Fruit fly (Drosophila melanogaster) whole organism, embryonic: ENCODE data around the gene Ugt303B1.
A peak's percentile ranks its signal among the peaks of the same experiment; 100 is the strongest.

ENCODE experiments used
- CG10543 ChIP-seq: fragments of 200-800 bp; sonication (Bioruptor generic); optimal IDR thresholded peaks from 3 replicates; lab custom pipeline; 2017; ENCODE audit warnings: missing biosample characterization, mild to moderate bottlenecking, missing genetic modification characterization, moderate library complexity
- CG12769 ChIP-seq: fragments of 200-800 bp; sonication (Bioruptor generic); optimal IDR thresholded peaks from 2 replicates; lab custom pipeline; 2019; ENCODE audit warnings: missing biosample characterization, mild to moderate bottlenecking, missing genetic modification characterization, moderate library complexity
- CG12942 ChIP-seq: fragments of 200-800 bp; sonication (Bioruptor generic); optimal IDR thresholded peaks from 3 replicates; lab custom pipeline; 2016; ENCODE audit warnings: missing biosample characterization, missing genetic modification characterization
- CG1647 ChIP-seq: fragments of 200-800 bp; sonication (Bioruptor generic); optimal IDR thresholded peaks from 3 replicates; lab custom pipeline; 2016; ENCODE audit warnings: missing biosample characterization, missing genetic modification characterization
- CG17359 ChIP-seq: fragments of 200-800 bp; sonication (Bioruptor generic); optimal IDR thresholded peaks from 3 replicates; lab custom pipeline; 2018; ENCODE audit warnings: missing biosample characterization, mild to moderate bottlenecking, missing genetic modification characterization, moderate library complexity
- CG32532 ChIP-seq: fragments of 200-800 bp; sonication (Bioruptor generic); IDR thresholded peaks from 2 replicates; pipeline ENCODE4 v1.3.6; 2022; ENCODE audit warnings: missing biosample characterization, missing genetic modification characterization
- CG33557 ChIP-seq: fragments of 200-800 bp; sonication (Bioruptor generic); optimal IDR thresholded peaks from 2 replicates; lab custom pipeline; 2019; ENCODE audit warnings: missing biosample characterization, mild to moderate bottlenecking, missing genetic modification characterization, moderate library complexity
- CG3995 ChIP-seq: fragments of 200-800 bp; sonication (Bioruptor generic); optimal IDR thresholded peaks from 3 replicates; lab custom pipeline; 2016; ENCODE audit warnings: missing biosample characterization, missing genetic modification characterization
- CG4707 ChIP-seq: fragments of 200-800 bp; sonication (Bioruptor generic); optimal IDR thresholded peaks from 2 replicates; lab custom pipeline; 2018; ENCODE audit warnings: missing biosample characterization, mild to moderate bottlenecking, missing genetic modification characterization, moderate library complexity
- CG6689 ChIP-seq: fragments of 200-800 bp; sonication (Bioruptor generic); IDR thresholded peaks from 2 replicates; pipeline ENCODE4 v1.3.6; 2022; ENCODE audit warnings: missing biosample characterization, missing genetic modification characterization
- CG6765 ChIP-seq: fragments of 200-800 bp; sonication (Bioruptor generic); optimal IDR thresholded peaks from 3 replicates; lab custom pipeline; 2017; ENCODE audit warnings: missing biosample characterization, mild to moderate bottlenecking, missing genetic modification characterization
- CG8281 ChIP-seq: fragments of 200-800 bp; sonication (Bioruptor generic); optimal IDR thresholded peaks from 2 replicates; lab custom pipeline; 2018; ENCODE audit warnings: missing biosample characterization, mild to moderate bottlenecking, missing genetic modification characterization, moderate library complexity
- CG9876 ChIP-seq: fragments of 200-800 bp; sonication (Bioruptor generic); optimal IDR thresholded peaks from 2 replicates; lab custom pipeline; 2016; ENCODE audit warnings: missing biosample characterization, missing genetic modification characterization
- D19A ChIP-seq: fragments of 200-800 bp; optimal IDR thresholded peaks from 3 replicates; lab custom pipeline; 2019; ENCODE audit warnings: missing biosample characterization, mild to moderate bottlenecking, missing genetic modification characterization, moderate library complexity
- Dfd ChIP-seq, 2 experiments: fragments of >200 bp; optimal IDR thresholded peaks; 2 replicates each; lab custom pipeline; 2017; ENCODE audit warnings: missing biosample characterization in 2 of 2, missing genetic modification characterization in 2 of 2
- Dip3 ChIP-seq: fragments of 200-800 bp; sonication (Bioruptor generic); optimal IDR thresholded peaks from 3 replicates; lab custom pipeline; 2016; ENCODE audit warnings: missing biosample characterization, missing genetic modification characterization
- Dll ChIP-seq: fragments of 200-800 bp; sonication (Bioruptor generic); IDR thresholded peaks from 4 replicates; pipeline ENCODE4 v1.3.6; 2022; ENCODE audit warnings: missing biosample characterization, missing genetic modification characterization; ENCODE audit not compliant: partially characterized antibody
- Gug ChIP-seq: fragments of 200-800 bp; sonication (Bioruptor generic); IDR thresholded peaks from 4 replicates; pipeline ENCODE4 v1.3.6; 2022; ENCODE audit warnings: missing biosample characterization, missing genetic modification characterization
- HLHmδ ChIP-seq: fragments of 200-800 bp; sonication (Bioruptor generic); optimal IDR thresholded peaks from 2 replicates; lab custom pipeline; 2018; ENCODE audit warnings: missing biosample characterization, mild to moderate bottlenecking, missing genetic modification characterization, moderate library complexity
- Hand ChIP-seq: fragments of 200-800 bp; sonication (Bioruptor generic); optimal IDR thresholded peaks from 2 replicates; lab custom pipeline; 2017; ENCODE audit warnings: mild to moderate bottlenecking, missing biosample characterization, missing genetic modification reagents, missing genetic modification characterization
- Hr39 ChIP-seq: fragments of >200 bp; optimal IDR thresholded peaks from 2 replicates; lab custom pipeline; 2017
- MTF-1 ChIP-seq: fragments of 200-800 bp; sonication (Bioruptor generic); optimal IDR thresholded peaks from 2 replicates; lab custom pipeline; 2018; ENCODE audit warnings: missing biosample characterization, mild to moderate bottlenecking, missing genetic modification characterization, borderline replicate concordance
- NfI ChIP-seq: fragments of 200-800 bp; sonication (Bioruptor generic); optimal IDR thresholded peaks from 3 replicates; lab custom pipeline; 2018; ENCODE audit warnings: missing biosample characterization, mild to moderate bottlenecking, missing genetic modification characterization, moderate library complexity
- Oaz ChIP-seq: fragments of 200-800 bp; sonication (Bioruptor generic); IDR thresholded peaks from 2 replicates; pipeline ENCODE4 v1.3.6; 2022; ENCODE audit warnings: missing biosample characterization, missing genetic modification characterization
- Ravus ChIP-seq: fragments of 200-800 bp; sonication (Bioruptor generic); IDR thresholded peaks from 2 replicates; pipeline ENCODE4 v1.3.6; 2022; ENCODE audit warnings: missing biosample characterization, missing genetic modification characterization
- ab ChIP-seq: fragments of 200-800 bp; sonication (Bioruptor generic); optimal IDR thresholded peaks from 2 replicates; lab custom pipeline; 2016; ENCODE audit warnings: missing biosample characterization, missing genetic modification characterization
- ap ChIP-seq: fragments of 200-800 bp; sonication (Bioruptor generic); IDR thresholded peaks from 2 replicates; pipeline ENCODE4 v1.3.6; 2022; ENCODE audit warnings: missing biosample characterization, missing genetic modification characterization
- az2 ChIP-seq: fragments of 200-800 bp; sonication (Bioruptor generic); optimal IDR thresholded peaks from 3 replicates; lab custom pipeline; 2016; ENCODE audit warnings: missing biosample characterization, missing genetic modification characterization
- br ChIP-seq: fragments of >200 bp; optimal IDR thresholded peaks from 2 replicates; lab custom pipeline; 2017
- btn ChIP-seq: fragments of 200-800 bp; sonication (Bioruptor generic); optimal IDR thresholded peaks from 2 replicates; lab custom pipeline; 2016; ENCODE audit warnings: missing biosample characterization, missing genetic modification characterization
- cg ChIP-seq: fragments of 200-800 bp; sonication (Bioruptor generic); optimal IDR thresholded peaks from 3 replicates; lab custom pipeline; 2019; ENCODE audit warnings: missing biosample characterization, mild to moderate bottlenecking, missing genetic modification characterization, moderate library complexity
- chm ChIP-seq: fragments of 200-800 bp; sonication (Bioruptor generic); IDR thresholded peaks from 2 replicates; pipeline ENCODE4 v1.3.6; 2022; ENCODE audit warnings: missing biosample characterization, missing genetic modification characterization
- gcm ChIP-seq: fragments of 200-800 bp; sonication (Bioruptor generic); optimal IDR thresholded peaks from 2 replicates; lab custom pipeline; 2019; ENCODE audit warnings: missing biosample characterization, mild to moderate bottlenecking, missing genetic modification characterization, moderate library complexity
- hb ChIP-seq: fragments of 200-800 bp; sonication (Bioruptor generic); IDR thresholded peaks from 3 replicates; pipeline ENCODE4 v1.3.6; 2022; ENCODE audit warnings: missing biosample characterization, missing genetic modification characterization; ENCODE audit not compliant: partially characterized antibody
- jing ChIP-seq: fragments of 200-800 bp; sonication (Bioruptor generic); optimal IDR thresholded peaks from 2 replicates; lab custom pipeline; 2018; ENCODE audit warnings: missing biosample characterization, mild to moderate bottlenecking, missing genetic modification characterization
- maf-S ChIP-seq: fragments of 200-800 bp; sonication (Bioruptor generic); optimal IDR thresholded peaks from 2 replicates; lab custom pipeline; 2016; ENCODE audit warnings: missing biosample characterization, missing genetic modification characterization
- nerfin-2 ChIP-seq: fragments of 200-800 bp; sonication (Bioruptor generic); IDR thresholded peaks from 2 replicates; pipeline ENCODE4 v1.3.6; 2022; ENCODE audit warnings: missing biosample characterization, missing genetic modification characterization; ENCODE audit not compliant: partially characterized antibody
- peb ChIP-seq: fragments of 200-800 bp; sonication (Bioruptor generic); IDR thresholded peaks from 2 replicates; pipeline ENCODE4 v1.3.6; 2022; ENCODE audit warnings: missing biosample characterization, missing genetic modification characterization
- prd ChIP-seq, 3 experiments: fragments of >200 bp in 2 of 3; fragments of 200-800 bp in 1 of 3; sonication (Bioruptor generic) in 1 of 3; optimal IDR thresholded peaks in 2 of 3; IDR thresholded peaks in 1 of 3; 2 replicates in 2 of 3; 3 replicates in 1 of 3; pipeline versions ENCODE4 v1.3.6 to Lab custom; 2017 to 2022; ENCODE audit warnings: missing biosample characterization in 1 of 3, missing genetic modification characterization in 1 of 3
- pros ChIP-seq: fragments of 200-800 bp; sonication (Bioruptor generic); optimal IDR thresholded peaks from 3 replicates; lab custom pipeline; 2019; ENCODE audit warnings: missing biosample characterization, mild to moderate bottlenecking, missing genetic modification characterization, moderate library complexity
- row ChIP-seq: fragments of 200-800 bp; sonication (Bioruptor generic); IDR thresholded peaks from 3 replicates; pipeline ENCODE4 v1.3.6; 2022; ENCODE audit warnings: missing biosample characterization, missing genetic modification characterization
- sc ChIP-seq, 3 experiments: fragments of >200 bp in 2 of 3; fragments of 200-800 bp in 1 of 3; sonication (Bioruptor generic) in 1 of 3; optimal IDR thresholded peaks; 2 replicates in 2 of 3; 3 replicates in 1 of 3; lab custom pipeline; 2017; ENCODE audit warnings: mild to moderate bottlenecking in 1 of 3, missing biosample characterization in 1 of 3, missing genetic modification characterization in 1 of 3, missing genetic modification reagents in 1 of 3
- sim ChIP-seq: fragments of 200-800 bp; sonication (Bioruptor generic); IDR thresholded peaks from 2 replicates; pipeline ENCODE4 v1.3.6; 2022; ENCODE audit warnings: missing biosample characterization, missing genetic modification characterization
- slp2 ChIP-seq: fragments of 200-800 bp; sonication (Bioruptor generic); optimal IDR thresholded peaks from 2 replicates; lab custom pipeline; 2016; ENCODE audit warnings: missing biosample characterization, missing genetic modification characterization
- tio ChIP-seq: fragments of 200-800 bp; sonication (Bioruptor generic); optimal IDR thresholded peaks from 2 replicates; lab custom pipeline; 2017; ENCODE audit warnings: missing biosample characterization, missing genetic modification characterization, inconsistent platforms
- wek ChIP-seq: fragments of 200-800 bp; sonication (Bioruptor generic); optimal IDR thresholded peaks from 3 replicates; lab custom pipeline; 2018; ENCODE audit warnings: missing biosample characterization, mild to moderate bottlenecking, missing genetic modification characterization, moderate library complexity

Gene Ugt303B1

dm6 chr3R:23504760-23505159 lies 31.8 kb downstream of the Ugt303B1 start:
- TF ChIP-seq Dll (GFP tag; lab: Robert Waterston, UW), result no peak
- TF ChIP-seq CG10543 (GFP tag; lab: Kevin White, UChicago), result no peak
- TF ChIP-seq Dfd (GFP tag; optimal IDR thresholded peaks at IDR 0.05; lab: Kevin White, UChicago), result no peak
- no peak for TF ChIP-seq CG1647 (GFP tag; lab: Kevin White, UChicago)
- no peak for TF ChIP-seq pros (GFP tag; lab: Kevin White, UChicago)
- TF ChIP-seq CG17359 (tag; lab: Kevin White, UChicago), result no peak
- TF ChIP-seq CG6689, result no peak
- no peak for TF ChIP-seq NfI (GFP tag; lab: Kevin White, UChicago)
- no peak for TF ChIP-seq gcm (GFP tag; lab: Kevin White, UChicago)
- TF ChIP-seq az2 (GFP tag; lab: Kevin White, UChicago), result no peak
- TF ChIP-seq CG3995 (GFP tag; lab: Kevin White, UChicago), result no peak
- no peak for TF ChIP-seq CG32532 (GFP tag; lab: Robert Waterston, UW)
- TF ChIP-seq Ravus (GFP tag; lab: Robert Waterston, UW), result no peak
- TF ChIP-seq peb (GFP tag; lab: Robert Waterston, UW), result no peak
- TF ChIP-seq, all 482 proteins: peak for 0

DNA sequence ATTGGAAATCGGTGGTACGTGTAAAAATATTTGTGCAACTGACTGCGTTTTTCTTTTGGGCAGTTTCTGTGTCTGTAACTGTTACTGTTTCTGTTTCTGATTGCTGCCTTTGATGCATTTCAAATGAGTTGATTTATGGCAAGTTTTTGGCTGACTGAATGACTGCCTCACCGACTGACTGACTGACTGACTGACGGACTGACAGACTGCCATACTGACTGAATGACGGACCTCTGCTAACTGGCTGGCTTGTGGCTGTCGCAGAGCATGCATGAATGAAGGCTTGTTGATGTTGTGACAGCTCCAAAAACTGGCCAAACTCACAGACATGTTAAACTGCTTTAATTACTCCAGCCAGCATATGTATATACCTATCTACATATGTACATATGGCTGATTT lies 33.0 kb downstream of the Ugt303B1 start:
- TF ChIP-seq hb (GFP tag; lab: Robert Waterston, UW), result no peak
- no peak for TF ChIP-seq CG12942 (GFP tag; lab: Kevin White, UChicago)
- peak; percentile 96 for TF ChIP-seq CG8281 (tag; lab: Kevin White, UChicago)
- TF ChIP-seq CG12769, result no peak

- TF ChIP-seq CG4707 (GFP tag; lab: Kevin White, UChicago) (no peak), cg (GFP tag; lab: Kevin White, UChicago) (no peak), sim (no peak), btn (no peak), Dip3 (GFP tag; lab: Kevin White, UChicago) (no peak), HLHmδ (no peak), row (GFP tag; lab: Robert Waterston, UW) (peak; percentile 43; the same call in 1 of the 3 replicates), slp2 (no peak), prd (optimal IDR thresholded peaks at IDR 0.05; lab: Kevin White, UChicago) (no peak), prd (GFP tag; IDR thresholded peaks at IDR 0.05; lab: Robert Waterston, UW) (no peak), ap (GFP tag; lab: Robert Waterston, UW) (no peak), wek (GFP tag; lab: Kevin White, UChicago) (no peak), D19A (tag; lab: Kevin White, UChicago) (peak; percentile 81), MTF-1 (GFP tag; lab: Kevin White, UChicago) (no peak), nerfin-2 (GFP tag; lab: Robert Waterston, UW) (no peak), sc (optimal IDR thresholded peaks at IDR 0.05; lab: Kevin White, UChicago) (no peak), sc (GFP tag; optimal IDR thresholded peaks at IDR 0.05; lab: Kevin White, UChicago) (no peak)
- TF ChIP-seq, all 482 proteins: peak for 2
Measured at dm6 chr3R:23497241-23497640, 39.3 kb downstream of the Ugt303B1 start.

DNA sequence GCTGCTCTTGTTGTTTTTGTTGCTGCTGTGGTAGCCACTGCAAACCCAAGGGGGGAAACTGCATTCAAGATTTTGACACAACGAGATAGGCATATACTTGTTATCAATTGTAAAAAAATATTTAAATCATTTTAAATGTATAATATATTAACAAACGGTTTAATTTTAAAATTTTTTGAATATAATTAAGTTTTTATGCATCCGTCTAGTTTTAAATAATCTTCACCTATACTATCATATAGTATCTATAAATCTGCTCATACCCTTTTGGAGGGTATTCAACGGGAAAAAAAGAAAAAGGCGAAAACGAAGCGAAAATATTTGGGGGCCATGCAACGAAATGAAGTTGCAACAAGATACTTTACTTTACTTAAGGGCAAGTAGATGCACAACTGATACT lies 40.0 kb downstream of the Ugt303B1 start:
- TF ChIP-seq Oaz, result no peak
- TF ChIP-seq CG6765, result no peak
- no peak for TF ChIP-seq Hand
- TF ChIP-seq chm (GFP tag; lab: Robert Waterston, UW), result no peak
- no peak for TF ChIP-seq tio
- no peak for TF ChIP-seq CG33557 (GFP tag; lab: Kevin White, UChicago)
- no peak for TF ChIP-seq jing (GFP tag; lab: Kevin White, UChicago)
- TF ChIP-seq Gug (GFP tag; lab: Robert Waterston, UW), result no peak
- TF ChIP-seq ab, result no peak
- no peak for TF ChIP-seq CG9876 (GFP tag; lab: Kevin White, UChicago)
- TF ChIP-seq br, result no peak
- no peak for TF ChIP-seq maf-S (GFP tag; lab: Kevin White, UChicago)
- TF ChIP-seq Hr39 (lab: Kevin White, UChicago), result no peak
